Fruit fly (Drosophila melanogaster) whole organism, prepupa: Measurements from ENCODE around the gene ATPsynGL.

Experiments
- Blimp-1 ChIP-seq: fragments of 200-800 bp; sonication (Bioruptor generic); optimal IDR thresholded peaks from 3 replicates; lab custom pipeline; 2017; ENCODE audit warnings: missing biosample characterization, missing genetic modification characterization, mild to moderate bottlenecking, moderate library complexity, missing genetic modification reagents
- CG10631 ChIP-seq: fragments of 200-800 bp; sonication (Bioruptor generic); optimal IDR thresholded peaks from 2 replicates; lab custom pipeline; 2016; ENCODE audit warnings: missing biosample characterization, missing genetic modification characterization
- CG10669 ChIP-seq: fragments of 200-800 bp; sonication (Bioruptor generic); optimal IDR thresholded peaks from 3 replicates; lab custom pipeline; 2018; ENCODE audit warnings: missing biosample characterization, mild to moderate bottlenecking, missing genetic modification characterization, moderate library complexity
- CG11294 ChIP-seq: fragments of 200-800 bp; sonication (Bioruptor generic); IDR thresholded peaks from 2 replicates; pipeline ENCODE4 v1.3.6; 2022; ENCODE audit warnings: missing biosample characterization, missing genetic modification characterization
- CG11902 ChIP-seq: fragments of 200-800 bp; sonication (Bioruptor generic); optimal IDR thresholded peaks from 3 replicates; lab custom pipeline; 2016; ENCODE audit warnings: missing biosample characterization, missing genetic modification characterization
- CG15336 ChIP-seq: fragments of 200-800 bp; sonication (Bioruptor generic); IDR thresholded peaks from 2 replicates; pipeline ENCODE4 v1.3.6; 2022; ENCODE audit warnings: missing biosample characterization, missing genetic modification characterization
- CG1621 ChIP-seq: fragments of 200-800 bp; sonication (Bioruptor generic); optimal IDR thresholded peaks from 3 replicates; lab custom pipeline; 2018; ENCODE audit warnings: missing biosample characterization, mild to moderate bottlenecking, missing genetic modification characterization
- CG16779 ChIP-seq: fragments of 200-800 bp; sonication (Bioruptor generic); optimal IDR thresholded peaks from 3 replicates; lab custom pipeline; 2017; ENCODE audit warnings: missing biosample characterization, mild to moderate bottlenecking, missing genetic modification characterization
- CG31627 ChIP-seq: fragments of 200-800 bp; sonication (Bioruptor generic); optimal IDR thresholded peaks from 3 replicates; lab custom pipeline; 2016; ENCODE audit warnings: missing biosample characterization, missing genetic modification characterization
- CG32006 ChIP-seq: fragments of 200-800 bp; sonication (Bioruptor generic); optimal IDR thresholded peaks from 3 replicates; lab custom pipeline; 2017; ENCODE audit warnings: missing biosample characterization, mild to moderate bottlenecking, missing genetic modification characterization
- CG34406 ChIP-seq: fragments of 200-800 bp; sonication (Bioruptor generic); optimal IDR thresholded peaks from 3 replicates; lab custom pipeline; 2016; ENCODE audit warnings: missing biosample characterization, missing genetic modification characterization
- CG4318 ChIP-seq: fragments of 200-800 bp; sonication (Bioruptor generic); optimal IDR thresholded peaks from 3 replicates; lab custom pipeline; 2017; ENCODE audit warnings: missing biosample characterization, mild to moderate bottlenecking, missing genetic modification characterization
- CG6276 ChIP-seq: fragments of 200-800 bp; sonication (Bioruptor generic); optimal IDR thresholded peaks from 2 replicates; lab custom pipeline; 2017; ENCODE audit warnings: missing biosample characterization, mild to moderate bottlenecking, missing genetic modification characterization
- CG6792 ChIP-seq: fragments of 200-800 bp; sonication (Bioruptor generic); optimal IDR thresholded peaks from 3 replicates; lab custom pipeline; 2016; ENCODE audit warnings: missing biosample characterization, missing genetic modification characterization
- CG6808 ChIP-seq: fragments of 200-800 bp; sonication (Bioruptor generic); optimal IDR thresholded peaks from 3 replicates; lab custom pipeline; 2017; ENCODE audit warnings: missing biosample characterization, missing genetic modification characterization, mild to moderate bottlenecking, moderate library complexity, missing genetic modification reagents
- CG6854 ChIP-seq: fragments of 200-800 bp; sonication (Bioruptor generic); optimal IDR thresholded peaks from 2 replicates; lab custom pipeline; 2017; ENCODE audit warnings: missing biosample characterization, mild to moderate bottlenecking, missing genetic modification characterization
- CG7368 ChIP-seq: fragments of 200-800 bp; sonication (Bioruptor generic); optimal IDR thresholded peaks from 3 replicates; lab custom pipeline; 2016; ENCODE audit warnings: missing biosample characterization, missing genetic modification characterization
- CG8119 ChIP-seq: fragments of 200-800 bp; sonication (Bioruptor generic); IDR thresholded peaks from 3 replicates; pipeline ENCODE4 v1.3.6; 2022; ENCODE audit warnings: missing biosample characterization, missing genetic modification characterization
- CG8319 ChIP-seq: fragments of 200-800 bp; sonication (Bioruptor generic); optimal IDR thresholded peaks from 3 replicates; lab custom pipeline; 2016; ENCODE audit warnings: missing biosample characterization, missing genetic modification characterization
- CG8632 ChIP-seq: fragments of 200-800 bp; sonication (Bioruptor generic); optimal IDR thresholded peaks from 3 replicates; lab custom pipeline; 2016; ENCODE audit warnings: missing biosample characterization, missing genetic modification characterization
- CG9139 ChIP-seq: fragments of 200-800 bp; sonication (Bioruptor generic); optimal IDR thresholded peaks from 3 replicates; lab custom pipeline; 2017; ENCODE audit warnings: missing biosample characterization, mild to moderate bottlenecking, missing genetic modification characterization
- Eip75B ChIP-seq: fragments of 200-800 bp; sonication (Bioruptor generic); optimal IDR thresholded peaks from 3 replicates; lab custom pipeline; 2016; ENCODE audit warnings: missing biosample characterization, missing genetic modification characterization
- Eip93F ChIP-seq: fragments of 200-800 bp; sonication (Bioruptor generic); optimal IDR thresholded peaks from 2 replicates; lab custom pipeline; 2016; ENCODE audit warnings: missing biosample characterization, mild to moderate bottlenecking, missing genetic modification characterization
- Ets21C ChIP-seq: fragments of 200-800 bp; sonication (Bioruptor generic); optimal IDR thresholded peaks from 3 replicates; lab custom pipeline; 2016; ENCODE audit warnings: missing biosample characterization, missing genetic modification characterization
- Ets96B ChIP-seq: fragments of 200-800 bp; optimal IDR thresholded peaks from 2 replicates; lab custom pipeline; 2019; ENCODE audit warnings: missing biosample characterization, mild to moderate bottlenecking, missing genetic modification characterization, moderate library complexity
- Gug ChIP-seq: fragments of 200-800 bp; sonication (Bioruptor generic); IDR thresholded peaks from 2 replicates; pipeline ENCODE4 v1.3.6; 2022; ENCODE audit warnings: missing biosample characterization, missing genetic modification characterization
- Hr38 ChIP-seq: sonication (Bioruptor generic); optimal IDR thresholded peaks from 2 replicates; lab custom pipeline; 2016; ENCODE audit warnings: missing biosample characterization, missing genetic modification characterization
- Hr4 ChIP-seq: fragments of 200-800 bp; sonication (Bioruptor generic); optimal IDR thresholded peaks from 3 replicates; lab custom pipeline; 2016; ENCODE audit warnings: missing biosample characterization, missing genetic modification characterization
- Lpt ChIP-seq: fragments of 200-800 bp; sonication (Bioruptor generic); optimal IDR thresholded peaks from 3 replicates; lab custom pipeline; 2016; ENCODE audit warnings: missing biosample characterization, missing genetic modification characterization
- OdsH ChIP-seq: fragments of 200-800 bp; sonication (Bioruptor generic); optimal IDR thresholded peaks from 3 replicates; lab custom pipeline; 2016; ENCODE audit warnings: missing biosample characterization, missing genetic modification characterization
- Smox ChIP-seq: fragments of 200-800 bp; sonication (Bioruptor generic); optimal IDR thresholded peaks from 3 replicates; lab custom pipeline; 2016; ENCODE audit warnings: missing biosample characterization, missing genetic modification characterization
- Sox14 ChIP-seq: fragments of 200-800 bp; sonication (Bioruptor generic); optimal IDR thresholded peaks from 3 replicates; lab custom pipeline; 2016; ENCODE audit warnings: missing biosample characterization, missing genetic modification characterization
- Sox15 ChIP-seq: fragments of 200-800 bp; sonication (Bioruptor generic); optimal IDR thresholded peaks from 3 replicates; lab custom pipeline; 2016; ENCODE audit warnings: missing biosample characterization, missing genetic modification characterization
- acj6 ChIP-seq: fragments of 200-800 bp; sonication (Bioruptor generic); optimal IDR thresholded peaks from 3 replicates; lab custom pipeline; 2016; ENCODE audit warnings: missing biosample characterization, missing genetic modification characterization
- cyc ChIP-seq: fragments of 200-800 bp; sonication (Bioruptor generic); optimal IDR thresholded peaks from 3 replicates; lab custom pipeline; 2016; ENCODE audit warnings: missing biosample characterization, missing genetic modification characterization
- dsx ChIP-seq: fragments of 200-800 bp; optimal IDR thresholded peaks from 3 replicates; lab custom pipeline; 2019; ENCODE audit warnings: missing biosample characterization, mild to moderate bottlenecking, missing genetic modification characterization, moderate library complexity; ENCODE audit not compliant: poor library complexity, severe bottlenecking
- eg ChIP-seq: fragments of 200-800 bp; sonication (Bioruptor generic); IDR thresholded peaks from 3 replicates; pipeline ENCODE4 v1.3.6; 2022; ENCODE audit warnings: missing biosample characterization, missing genetic modification characterization
- esn ChIP-seq: fragments of 200-800 bp; sonication (Bioruptor generic); optimal IDR thresholded peaks from 2 replicates; lab custom pipeline; 2016; ENCODE audit warnings: missing biosample characterization, mild to moderate bottlenecking, missing genetic modification characterization, moderate library complexity
- fd59A ChIP-seq: fragments of 200-800 bp; sonication (Bioruptor generic); optimal IDR thresholded peaks from 2 replicates; lab custom pipeline; 2017; ENCODE audit warnings: missing biosample characterization, mild to moderate bottlenecking, missing genetic modification characterization, missing genetic modification reagents
- fd85E ChIP-seq: fragments of 200-800 bp; sonication (Bioruptor generic); optimal IDR thresholded peaks from 3 replicates; lab custom pipeline; 2016; ENCODE audit warnings: missing biosample characterization, missing genetic modification characterization
- fkh ChIP-seq: fragments of 200-800 bp; sonication (Bioruptor generic); optimal IDR thresholded peaks from 3 replicates; lab custom pipeline; 2017; ENCODE audit warnings: missing biosample characterization, mild to moderate bottlenecking, missing genetic modification characterization, moderate library complexity
- net ChIP-seq: fragments of 200-800 bp; sonication (Bioruptor generic); optimal IDR thresholded peaks from 3 replicates; lab custom pipeline; 2016; ENCODE audit warnings: missing biosample characterization, missing genetic modification characterization
- pdm3 ChIP-seq: fragments of 200-800 bp; sonication (Bioruptor generic); optimal IDR thresholded peaks from 3 replicates; lab custom pipeline; 2016; ENCODE audit warnings: missing biosample characterization, missing genetic modification characterization
- salr ChIP-seq, 2 experiments: fragments of 200-800 bp; sonication (Bioruptor generic); optimal IDR thresholded peaks; 3 replicates each; lab custom pipeline; 2016 to 2018; ENCODE audit warnings: missing biosample characterization in 2 of 2, missing genetic modification characterization in 2 of 2, mild to moderate bottlenecking in 1 of 2
- spab ChIP-seq: fragments of 200-800 bp; sonication (Bioruptor generic); optimal IDR thresholded peaks from 2 replicates; lab custom pipeline; 2017; ENCODE audit warnings: missing biosample characterization, mild to moderate bottlenecking, missing genetic modification characterization, missing genetic modification reagents
- ss ChIP-seq, 2 experiments: fragments of 200-800 bp; sonication (Bioruptor generic); optimal IDR thresholded peaks; 2 replicates in 1 of 2; 3 replicates in 1 of 2; lab custom pipeline; 2017 to 2018; ENCODE audit warnings: mild to moderate bottlenecking in 2 of 2, missing biosample characterization in 2 of 2, missing genetic modification characterization in 2 of 2, moderate library complexity in 1 of 2
- svp ChIP-seq: fragments of 200-800 bp; sonication (Bioruptor generic); peaks from one replicate; lab custom pipeline; 2016; ENCODE audit warnings: missing biosample characterization, missing genetic modification characterization
- topi ChIP-seq: fragments of 200-800 bp; sonication (Bioruptor generic); optimal IDR thresholded peaks from 3 replicates; lab custom pipeline; 2016; ENCODE audit warnings: missing biosample characterization, missing genetic modification characterization
- vri ChIP-seq: fragments of 200-800 bp; sonication (Bioruptor generic); optimal IDR thresholded peaks from 3 replicates; lab custom pipeline; 2016; ENCODE audit warnings: missing biosample characterization, mild to moderate bottlenecking, missing genetic modification characterization

ATPsynGL gene

dm6 chr2L:7753874-7754273 is 6.8 kb downstream of the ATPsynGL start, which contains the start of gene CG46025:
CG46025 (plus strand) TSS chr2L:7754174.
- no peak for TF ChIP-seq CG10669
- no peak for TF ChIP-seq topi (GFP tag; lab: Kevin White, UChicago)
- TF ChIP-seq acj6 (GFP tag; lab: Kevin White, UChicago) = no peak
- no peak for TF ChIP-seq Ets96B (tag; lab: Kevin White, UChicago)
- no peak for TF ChIP-seq spab (GFP tag; lab: Kevin White, UChicago)
- TF ChIP-seq, all 60 proteins: peak for 0

dm6 chr2L:7754539-7754938 is 7.5 kb downstream of the ATPsynGL start:
- TF ChIP-seq CG8632 (GFP tag; lab: Kevin White, UChicago) (no peak), CG31627 (GFP tag; lab: Kevin White, UChicago) (peak; percentile 14), OdsH (GFP tag; lab: Kevin White, UChicago) (no peak), CG6276 (GFP tag; lab: Kevin White, UChicago) (peak; percentile 23), CG7368 (no peak), pdm3 (GFP tag; lab: Kevin White, UChicago) (no peak), CG4318 (GFP tag; lab: Kevin White, UChicago) (no peak), CG6808 (no peak), CG10669 (no peak), CG9139 (GFP tag; lab: Kevin White, UChicago) (no peak), fd59A (GFP tag; lab: Kevin White, UChicago) (no peak), eg (GFP tag; lab: Robert Waterston, UW) (0 out of 3 replicates have a peak, but pooled peaks have one; percentile 55), CG8119 (GFP tag; lab: Robert Waterston, UW) (0 out of 3 replicates have a peak, but pooled peaks have one; percentile 17), CG15336 (GFP tag; lab: Robert Waterston, UW) (peak; percentile 53), CG1621 (tag; lab: Kevin White, UChicago) (no peak), fd85E (no peak), Smox (GFP tag; lab: Kevin White, UChicago) (no peak), dsx (GFP tag; lab: Kevin White, UChicago) (peak; percentile 5), CG34406 (GFP tag; lab: Kevin White, UChicago) (no peak), CG6854 (GFP tag; lab: Kevin White, UChicago) (no peak), Gug (GFP tag; lab: Robert Waterston, UW) (no peak), spab (GFP tag; lab: Kevin White, UChicago) (no peak), CG11294 (GFP tag; lab: Robert Waterston, UW) (0 out of 2 replicates have a peak, but pooled peaks have one; percentile 25), Hr38 (GFP tag; lab: Kevin White, UChicago) (no peak), salr (GFP tag; optimal IDR thresholded peaks at IDR 0.05; lab: Kevin White, UChicago) (no peak), acj6 (GFP tag; lab: Kevin White, UChicago) (no peak), CG32006 (GFP tag; lab: Kevin White, UChicago) (peak; percentile 45), fkh (GFP tag; lab: Kevin White, UChicago) (no peak), CG11902 (no peak), Sox15 (no peak), Eip75B (GFP tag; lab: Kevin White, UChicago) (no peak), Lpt (GFP tag; lab: Kevin White, UChicago) (peak; percentile 19), CG16779 (tag; lab: Kevin White, UChicago) (no peak), Blimp-1 (GFP tag; lab: Kevin White, UChicago) (no peak), ss (GFP tag; optimal IDR thresholded peaks at IDR 0.05; lab: Kevin White, UChicago) (peak; percentile 11 to 70), Sox14 (GFP tag; lab: Kevin White, UChicago) (no peak), Ets96B (tag; lab: Kevin White, UChicago) (peak; percentile 12), net (GFP tag; lab: Kevin White, UChicago) (no peak), esn (GFP tag; lab: Kevin White, UChicago) (no peak), Eip93F (GFP tag; lab: Kevin White, UChicago) (no peak), CG8319 (GFP tag; lab: Kevin White, UChicago) (no peak), vri (GFP tag; lab: Kevin White, UChicago) (no peak), CG10631 (GFP tag; lab: Kevin White, UChicago) (no peak), CG6792 (GFP tag; lab: Kevin White, UChicago) (no peak), Hr4 (GFP tag; lab: Kevin White, UChicago) (peak; percentile 47), Ets21C (GFP tag; lab: Kevin White, UChicago) (no peak), topi (GFP tag; lab: Kevin White, UChicago) (peak; percentile 32), svp (peak; percentile 65), cyc (GFP tag; lab: Kevin White, UChicago) (peak; percentile 4)
